Fruit fly (Drosophila melanogaster): Measurements from ENCODE around the gene CG5645.
A peak's percentile ranks its signal among the peaks of the same experiment; 100 is the strongest.

The CG5645 gene

dm6 chr3L:12114188-12114587 lies 22.3 kb downstream of the CG5645 start:
- TF ChIP-seq CG33017 (tag; optimal IDR thresholded peaks at IDR 0.05) (no peak), pad (GFP tag; optimal IDR thresholded peaks at IDR 0.05) (no peak), cic (GFP tag; optimal IDR thresholded peaks at IDR 0.05) (no peak), Crg-1 (GFP tag; optimal IDR thresholded peaks at IDR 0.05) (no peak), Hr96 (GFP tag; optimal IDR thresholded peaks at IDR 0.05) (no peak), cnc (optimal IDR thresholded peaks at IDR 0.05) (no peak), ovo (GFP tag; optimal IDR thresholded peaks at IDR 0.05) (no peak), CG14711 (tag; optimal IDR thresholded peaks at IDR 0.05) (no peak), Clk (GFP tag; optimal IDR thresholded peaks at IDR 0.05) (no peak), CG7045 (GFP tag; optimal IDR thresholded peaks at IDR 0.05) (no peak), CG1620 (GFP tag; optimal IDR thresholded peaks at IDR 0.05) (no peak)

dm6 chr3L:12113589-12113988 lies 22.9 kb downstream of the CG5645 start:
- TF ChIP-seq Crg-1 (GFP tag; optimal IDR thresholded peaks at IDR 0.05): no peak
- no peak for TF ChIP-seq CG7045 (GFP tag; optimal IDR thresholded peaks at IDR 0.05)
- no peak for TF ChIP-seq Clk (GFP tag; optimal IDR thresholded peaks at IDR 0.05)
- no peak for TF ChIP-seq kay (GFP tag; ENCODE audit: borderline replicate concordance)
- no peak for TF ChIP-seq CG12768 (GFP tag; optimal IDR thresholded peaks at IDR 0.05)
- TF ChIP-seq CG1620 (GFP tag; optimal IDR thresholded peaks at IDR 0.05): no peak
- TF ChIP-seq CG14711 (tag; optimal IDR thresholded peaks at IDR 0.05): no peak
- no peak for TF ChIP-seq cnc (optimal IDR thresholded peaks at IDR 0.05)
- TF ChIP-seq tj (GFP tag; optimal IDR thresholded peaks at IDR 0.05): no peak
- TF ChIP-seq CG7101 (tag; optimal IDR thresholded peaks at IDR 0.05): no peak
- TF ChIP-seq pad (GFP tag; optimal IDR thresholded peaks at IDR 0.05): no peak
- no peak for TF ChIP-seq Mnt (GFP tag; optimal IDR thresholded peaks at IDR 0.05)

- no peak for TF ChIP-seq CG7045 (GFP tag; optimal IDR thresholded peaks at IDR 0.05)
- no peak for TF ChIP-seq CG7101 (tag; optimal IDR thresholded peaks at IDR 0.05)
- no peak for TF ChIP-seq tj (GFP tag; optimal IDR thresholded peaks at IDR 0.05)
- TF ChIP-seq pad (GFP tag; optimal IDR thresholded peaks at IDR 0.05): no peak
- no peak for TF ChIP-seq kay (GFP tag; ENCODE audit: borderline replicate concordance)
- TF ChIP-seq bab1 (GFP tag; optimal IDR thresholded peaks at IDR 0.05): no peak
- no peak for TF ChIP-seq ovo (GFP tag; optimal IDR thresholded peaks at IDR 0.05)
- TF ChIP-seq Clk (GFP tag; optimal IDR thresholded peaks at IDR 0.05): no peak
- TF ChIP-seq Mnt (GFP tag; optimal IDR thresholded peaks at IDR 0.05): no peak
- no peak for TF ChIP-seq toe (GFP tag; optimal IDR thresholded peaks at IDR 0.05)
- TF ChIP-seq Hr96 (GFP tag; optimal IDR thresholded peaks at IDR 0.05): no peak
- no peak for TF ChIP-seq CG14711 (tag; optimal IDR thresholded peaks at IDR 0.05)
- TF ChIP-seq CG33017 (tag; optimal IDR thresholded peaks at IDR 0.05): no peak
- TF ChIP-seq CG11617 (GFP tag; optimal IDR thresholded peaks at IDR 0.05): no peak
- no peak for TF ChIP-seq Crg-1 (GFP tag; optimal IDR thresholded peaks at IDR 0.05)
- no peak for TF ChIP-seq cic (GFP tag; optimal IDR thresholded peaks at IDR 0.05)
- no peak for TF ChIP-seq CG1620 (GFP tag; optimal IDR thresholded peaks at IDR 0.05)
- no peak for TF ChIP-seq CG12768 (GFP tag; optimal IDR thresholded peaks at IDR 0.05)
- TF ChIP-seq cnc (optimal IDR thresholded peaks at IDR 0.05): no peak
Measured at dm6 chr3L:12112967-12113366, 23.5 kb downstream of the CG5645 start.

- no peak for TF ChIP-seq cnc (optimal IDR thresholded peaks at IDR 0.05)
- no peak for TF ChIP-seq Clk (GFP tag; optimal IDR thresholded peaks at IDR 0.05)
- no peak for TF ChIP-seq kay (GFP tag; ENCODE audit: borderline replicate concordance)
- TF ChIP-seq cic (GFP tag; optimal IDR thresholded peaks at IDR 0.05): no peak
- no peak for TF ChIP-seq Crg-1 (GFP tag; optimal IDR thresholded peaks at IDR 0.05)
- peak; percentile 58 for TF ChIP-seq bab1 (GFP tag; optimal IDR thresholded peaks at IDR 0.05)
- TF ChIP-seq CG14711 (tag; optimal IDR thresholded peaks at IDR 0.05): peak; percentile 61
- no peak for TF ChIP-seq CG5204 (GFP tag; optimal IDR thresholded peaks at IDR 0.05)
- peak; percentile 42 for TF ChIP-seq pad (GFP tag; optimal IDR thresholded peaks at IDR 0.05)
- no peak for TF ChIP-seq Hr96 (GFP tag; optimal IDR thresholded peaks at IDR 0.05)
- TF ChIP-seq Mnt (GFP tag; optimal IDR thresholded peaks at IDR 0.05): no peak
- TF ChIP-seq CG33017 (tag; optimal IDR thresholded peaks at IDR 0.05): no peak
- peak; percentile 24 for TF ChIP-seq CG11617 (GFP tag; optimal IDR thresholded peaks at IDR 0.05)
- TF ChIP-seq CG7045 (GFP tag; optimal IDR thresholded peaks at IDR 0.05): no peak
- TF ChIP-seq toe (GFP tag; optimal IDR thresholded peaks at IDR 0.05): no peak
- TF ChIP-seq tj (GFP tag; optimal IDR thresholded peaks at IDR 0.05): peak; percentile 99
- TF ChIP-seq ovo (GFP tag; optimal IDR thresholded peaks at IDR 0.05): no peak
- TF ChIP-seq CG1620 (GFP tag; optimal IDR thresholded peaks at IDR 0.05): no peak
- TF ChIP-seq CG7101 (tag; optimal IDR thresholded peaks at IDR 0.05): peak; percentile 40
- TF ChIP-seq CG12768 (GFP tag; optimal IDR thresholded peaks at IDR 0.05): no peak
Measured at dm6 chr3L:12111081-12111958, 25.2 kb downstream of the CG5645 start.

- TF ChIP-seq Crg-1 (GFP tag; optimal IDR thresholded peaks at IDR 0.05) (no peak), CG11617 (GFP tag; optimal IDR thresholded peaks at IDR 0.05) (no peak), CG12768 (GFP tag; optimal IDR thresholded peaks at IDR 0.05) (no peak), Hr96 (GFP tag; optimal IDR thresholded peaks at IDR 0.05) (no peak), tj (GFP tag; optimal IDR thresholded peaks at IDR 0.05) (no peak), CG7101 (tag; optimal IDR thresholded peaks at IDR 0.05) (no peak), Clk (GFP tag; optimal IDR thresholded peaks at IDR 0.05) (no peak), kay (GFP tag; ENCODE audit: borderline replicate concordance) (no peak), CG14711 (tag; optimal IDR thresholded peaks at IDR 0.05) (no peak), ovo (GFP tag; optimal IDR thresholded peaks at IDR 0.05) (no peak), pad (GFP tag; optimal IDR thresholded peaks at IDR 0.05) (no peak), cnc (optimal IDR thresholded peaks at IDR 0.05) (no peak), CG7045 (GFP tag; optimal IDR thresholded peaks at IDR 0.05) (no peak), CG5204 (GFP tag; optimal IDR thresholded peaks at IDR 0.05) (no peak)
Measured at dm6 chr3L:12109045-12109632, 27.4 kb downstream of the CG5645 start.
